Fruit fly (Drosophila melanogaster) whole organism, embryonic: Measurements from ENCODE around the gene TrpRS.
A peak's percentile ranks its signal among the peaks of the same experiment; 100 is the strongest.

Experiments
- CG10431 ChIP-seq: fragments of 200-800 bp; sonication (Bioruptor generic); optimal IDR thresholded peaks from 3 replicates; lab custom pipeline; 2018; ENCODE audit warnings: missing biosample characterization, mild to moderate bottlenecking, missing genetic modification characterization
- CG10462 ChIP-seq: fragments of 200-800 bp; sonication (Bioruptor generic); optimal IDR thresholded peaks from 2 replicates; lab custom pipeline; 2016; ENCODE audit warnings: missing biosample characterization, missing genetic modification characterization
- CG10979 ChIP-seq: fragments of 200-800 bp; sonication (Bioruptor generic); optimal IDR thresholded peaks from 2 replicates; lab custom pipeline; 2018; ENCODE audit warnings: missing biosample characterization, mild to moderate bottlenecking, missing genetic modification characterization, moderate library complexity
- CG14014 ChIP-seq: fragments of 200-800 bp; sonication (Bioruptor generic); IDR thresholded peaks from 2 replicates; pipeline ENCODE4 v1.3.6; 2022; ENCODE audit warnings: missing biosample characterization, missing genetic modification characterization
- CG15601 ChIP-seq: fragments of 200-800 bp; sonication (Bioruptor generic); optimal IDR thresholded peaks from 3 replicates; lab custom pipeline; 2019; ENCODE audit warnings: missing biosample characterization, mild to moderate bottlenecking, missing genetic modification characterization, moderate library complexity
- CG2129 ChIP-seq: fragments of 200-800 bp; sonication (Bioruptor generic); IDR thresholded peaks from 2 replicates; pipeline ENCODE4 v1.3.6; 2022; ENCODE audit warnings: missing biosample characterization, missing genetic modification characterization; ENCODE audit not compliant: partially characterized antibody
- CG31388 ChIP-seq: fragments of 200-800 bp; sonication (Bioruptor generic); optimal IDR thresholded peaks from 2 replicates; lab custom pipeline; 2016; ENCODE audit warnings: missing biosample characterization, missing genetic modification characterization
- CG3847 ChIP-seq: fragments of 200-800 bp; sonication (Bioruptor generic); IDR thresholded peaks from 2 replicates; pipeline ENCODE4 v1.3.6; 2022; ENCODE audit warnings: missing biosample characterization, missing genetic modification characterization
- CG42726 ChIP-seq: fragments of 200-800 bp; sonication (Bioruptor generic); IDR thresholded peaks from 2 replicates; pipeline ENCODE4 v1.3.6; 2022; ENCODE audit warnings: missing biosample characterization, missing genetic modification characterization; ENCODE audit not compliant: partially characterized antibody
- CG43689 ChIP-seq: fragments of 200-800 bp; sonication (Bioruptor generic); IDR thresholded peaks from 2 replicates; pipeline ENCODE4 v1.3.6; 2022; ENCODE audit warnings: missing biosample characterization, missing genetic modification characterization
- CG6175 ChIP-seq: fragments of 200-800 bp; sonication (Bioruptor generic); IDR thresholded peaks from 3 replicates; pipeline ENCODE4 v1.3.6; 2022; ENCODE audit warnings: missing biosample characterization, missing genetic modification characterization
- CG6689 ChIP-seq: fragments of 200-800 bp; sonication (Bioruptor generic); IDR thresholded peaks from 2 replicates; pipeline ENCODE4 v1.3.6; 2022; ENCODE audit warnings: missing biosample characterization, missing genetic modification characterization
- CG6813 ChIP-seq: fragments of 200-800 bp; sonication (Bioruptor generic); optimal IDR thresholded peaks from 2 replicates; lab custom pipeline; 2017; ENCODE audit warnings: missing biosample characterization, missing genetic modification characterization, mild to moderate bottlenecking, moderate library complexity, missing genetic modification reagents
- CG7745 ChIP-seq: fragments of 200-800 bp; sonication (Bioruptor generic); optimal IDR thresholded peaks from 2 replicates; lab custom pipeline; 2018; ENCODE audit warnings: missing biosample characterization, mild to moderate bottlenecking, missing genetic modification characterization, moderate library complexity
- CG8924 ChIP-seq: fragments of 200-800 bp; optimal IDR thresholded peaks from 3 replicates; lab custom pipeline; 2019; ENCODE audit warnings: missing biosample characterization, mild to moderate bottlenecking, missing genetic modification characterization, moderate library complexity
- CG9797 ChIP-seq: fragments of 200-800 bp; sonication (Bioruptor generic); optimal IDR thresholded peaks from 3 replicates; lab custom pipeline; 2018; ENCODE audit warnings: missing biosample characterization, mild to moderate bottlenecking, missing genetic modification characterization
- CG9876 ChIP-seq: fragments of 200-800 bp; sonication (Bioruptor generic); optimal IDR thresholded peaks from 2 replicates; lab custom pipeline; 2016; ENCODE audit warnings: missing biosample characterization, missing genetic modification characterization
- CG9932 ChIP-seq: fragments of 200-800 bp; sonication (Bioruptor generic); IDR thresholded peaks from 2 replicates; pipeline ENCODE4 v1.3.6; 2022; ENCODE audit warnings: missing biosample characterization, missing genetic modification characterization
- Camta ChIP-seq: fragments of 200-800 bp; sonication (Bioruptor generic); optimal IDR thresholded peaks from 2 replicates; lab custom pipeline; 2016; ENCODE audit warnings: missing biosample characterization, missing genetic modification characterization
- Deaf1 ChIP-seq: fragments of 200-800 bp; optimal IDR thresholded peaks from 3 replicates; lab custom pipeline; 2019; ENCODE audit warnings: missing biosample characterization, mild to moderate bottlenecking, missing genetic modification characterization, moderate library complexity
- Elba2 ChIP-seq: fragments of 200-800 bp; sonication (Bioruptor generic); optimal IDR thresholded peaks from 3 replicates; lab custom pipeline; 2016; ENCODE audit warnings: missing biosample characterization, missing genetic modification characterization
- Ets65A ChIP-seq: fragments of 200-800 bp; sonication (Bioruptor generic); peaks from one replicate; lab custom pipeline; 2016; ENCODE audit warnings: missing biosample characterization, missing genetic modification characterization
- GATAe ChIP-seq: fragments of 200-800 bp; sonication (Bioruptor generic); conservative IDR thresholded peaks from 2 replicates; pipeline ENCODE4 v1.3.6; 2022; ENCODE audit warnings: missing biosample characterization, missing genetic modification characterization
- Gug ChIP-seq: fragments of 200-800 bp; sonication (Bioruptor generic); IDR thresholded peaks from 4 replicates; pipeline ENCODE4 v1.3.6; 2022; ENCODE audit warnings: missing biosample characterization, missing genetic modification characterization
- Hmr ChIP-seq: fragments of 200-800 bp; sonication (Bioruptor generic); optimal IDR thresholded peaks from 3 replicates; lab custom pipeline; 2017; ENCODE audit warnings: mild to moderate bottlenecking, missing biosample characterization, missing genetic modification reagents, missing genetic modification characterization
- Hr3 ChIP-seq: fragments of 200-800 bp; sonication (Bioruptor generic); optimal IDR thresholded peaks from 3 replicates; lab custom pipeline; 2016; ENCODE audit warnings: missing biosample characterization, missing genetic modification characterization
- Hr78 ChIP-seq, 2 experiments: fragments of 200-800 bp in 1 of 2; fragments of >200 bp in 1 of 2; sonication (Bioruptor generic) in 1 of 2; optimal IDR thresholded peaks; 2 replicates each; lab custom pipeline; 2017 to 2019; ENCODE audit warnings: missing biosample characterization in 2 of 2, missing genetic modification characterization in 2 of 2, mild to moderate bottlenecking in 1 of 2, moderate library complexity in 1 of 2
- Med ChIP-seq: fragments of 200-800 bp; sonication (Bioruptor generic); peaks from one replicate; lab custom pipeline; 2016; ENCODE audit warnings: missing biosample characterization, missing genetic modification characterization, mild to moderate bottlenecking, inconsistent platforms, moderate library complexity
- NFAT ChIP-seq: fragments of 200-800 bp; sonication (Bioruptor generic); IDR thresholded peaks from 2 replicates; pipeline ENCODE4 v1.3.6; 2022; ENCODE audit warnings: missing biosample characterization, missing genetic modification characterization
- Scr ChIP-seq: fragments of 200-800 bp; sonication (Bioruptor generic); IDR thresholded peaks from 2 replicates; pipeline ENCODE4 v1.3.6; 2022; ENCODE audit warnings: missing biosample characterization, missing genetic modification characterization; ENCODE audit not compliant: partially characterized antibody
- Xbp1 ChIP-seq: fragments of 200-800 bp; sonication (Bioruptor generic); optimal IDR thresholded peaks from 3 replicates; lab custom pipeline; 2016; ENCODE audit warnings: missing biosample characterization, mild to moderate bottlenecking, missing genetic modification characterization
- abd-A ChIP-seq: fragments of 200-800 bp; sonication (Bioruptor generic); optimal IDR thresholded peaks from 3 replicates; lab custom pipeline; 2019; ENCODE audit warnings: missing biosample characterization, mild to moderate bottlenecking, missing genetic modification characterization, moderate library complexity
- bab2 ChIP-seq: fragments of 200-800 bp; sonication (Bioruptor generic); optimal IDR thresholded peaks from 2 replicates; lab custom pipeline; 2016; ENCODE audit warnings: missing biosample characterization, missing genetic modification characterization
- cad ChIP-seq: fragments of >200 bp; optimal IDR thresholded peaks from 2 replicates; lab custom pipeline; 2017; ENCODE audit warnings: missing biosample characterization, missing genetic modification characterization
- cato ChIP-seq: fragments of 200-800 bp; sonication (Bioruptor generic); optimal IDR thresholded peaks from 2 replicates; lab custom pipeline; 2016; ENCODE audit warnings: missing biosample characterization, missing genetic modification characterization, borderline replicate concordance
- caup ChIP-seq: fragments of 200-800 bp; sonication (Bioruptor generic); optimal IDR thresholded peaks from 3 replicates; lab custom pipeline; 2017; ENCODE audit warnings: missing biosample characterization, mild to moderate bottlenecking, missing genetic modification characterization, moderate library complexity; ENCODE audit not compliant: severe bottlenecking
- dmrt11E ChIP-seq: fragments of 200-800 bp; sonication (Bioruptor generic); optimal IDR thresholded peaks from 3 replicates; lab custom pipeline; 2018; ENCODE audit warnings: missing biosample characterization, mild to moderate bottlenecking, missing genetic modification characterization, moderate library complexity
- dmrt99B ChIP-seq: fragments of 200-800 bp; sonication (Bioruptor generic); optimal IDR thresholded peaks from 2 replicates; lab custom pipeline; 2018; ENCODE audit warnings: missing biosample characterization, mild to moderate bottlenecking, missing genetic modification characterization, moderate library complexity
- dpn ChIP-seq, 2 experiments: fragments of 200-800 bp; sonication (Bioruptor generic); optimal IDR thresholded peaks; 3 replicates each; lab custom pipeline; 2016; ENCODE audit warnings: missing biosample characterization in 2 of 2, missing genetic modification characterization in 2 of 2
- gcm ChIP-seq: fragments of 200-800 bp; sonication (Bioruptor generic); optimal IDR thresholded peaks from 2 replicates; lab custom pipeline; 2019; ENCODE audit warnings: missing biosample characterization, mild to moderate bottlenecking, missing genetic modification characterization, moderate library complexity
- h ChIP-seq: fragments of >200 bp; optimal IDR thresholded peaks from 2 replicates; lab custom pipeline; 2017
- hth ChIP-seq: fragments of >200 bp; optimal IDR thresholded peaks from 2 replicates; lab custom pipeline; 2017; ENCODE audit warnings: inconsistent platforms
- lov ChIP-seq, 2 experiments: fragments of 200-800 bp in 1 of 2; fragments of >200 bp in 1 of 2; sonication (Bioruptor generic) in 1 of 2; IDR thresholded peaks in 1 of 2; optimal IDR thresholded peaks in 1 of 2; 2 replicates in 1 of 2; 3 replicates in 1 of 2; pipeline versions ENCODE4 v1.3.6 to Lab custom; 2017 to 2022; ENCODE audit warnings: missing biosample characterization in 1 of 2, missing genetic modification characterization in 1 of 2
- nau ChIP-seq: fragments of 200-800 bp; sonication (Bioruptor generic); optimal IDR thresholded peaks from 3 replicates; lab custom pipeline; 2017; ENCODE audit warnings: missing biosample characterization, mild to moderate bottlenecking, missing genetic modification characterization, missing genetic modification reagents
- salm ChIP-seq: fragments of 200-800 bp; sonication (Bioruptor generic); optimal IDR thresholded peaks from 2 replicates; lab custom pipeline; 2018; ENCODE audit warnings: missing biosample characterization, mild to moderate bottlenecking, missing genetic modification characterization
- scrt ChIP-seq: fragments of 200-800 bp; sonication (Bioruptor generic); optimal IDR thresholded peaks from 2 replicates; lab custom pipeline; 2018; ENCODE audit warnings: missing biosample characterization, mild to moderate bottlenecking, missing genetic modification characterization, moderate library complexity
- sim ChIP-seq: fragments of 200-800 bp; sonication (Bioruptor generic); IDR thresholded peaks from 2 replicates; pipeline ENCODE4 v1.3.6; 2022; ENCODE audit warnings: missing biosample characterization, missing genetic modification characterization
- sisA ChIP-seq: fragments of 200-800 bp; sonication (Bioruptor generic); IDR thresholded peaks from 2 replicates; pipeline ENCODE4 v1.3.6; 2022; ENCODE audit warnings: missing biosample characterization, missing genetic modification characterization
- tio ChIP-seq: fragments of 200-800 bp; sonication (Bioruptor generic); optimal IDR thresholded peaks from 2 replicates; lab custom pipeline; 2017; ENCODE audit warnings: missing biosample characterization, missing genetic modification characterization, inconsistent platforms
- usp ChIP-seq: fragments of >200 bp; optimal IDR thresholded peaks from 2 replicates; lab custom pipeline; 2017; ENCODE audit warnings: missing biosample characterization, missing genetic modification characterization
- vvl ChIP-seq: fragments of 200-800 bp; sonication (Bioruptor generic); IDR thresholded peaks from 2 replicates; pipeline ENCODE4 v1.3.6; 2022; ENCODE audit warnings: missing biosample characterization, missing genetic modification characterization

TrpRS gene

DNA sequence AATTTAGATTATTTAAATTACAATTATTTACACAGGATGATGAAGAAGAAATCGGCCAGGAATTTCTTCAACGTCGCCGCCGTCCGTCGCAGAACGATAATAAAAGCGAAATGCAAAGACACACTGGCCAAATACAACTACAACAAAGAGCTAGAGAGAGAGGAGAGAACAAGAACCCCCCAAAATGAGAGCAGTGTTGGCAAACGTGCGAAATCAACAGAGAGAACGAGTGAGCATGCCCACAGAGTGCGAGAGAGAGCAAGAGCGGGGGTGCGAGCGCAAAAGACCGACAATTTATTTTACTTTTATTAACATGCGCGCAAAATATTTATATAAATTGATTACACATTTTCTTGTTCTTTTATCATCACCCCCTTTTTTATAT is 29.8 kb downstream of the TrpRS start (continued):
- TF ChIP-seq CG6813 (no peak), CG8924 (tag; lab: Kevin White, UChicago) (no peak), Camta (GFP tag; lab: Kevin White, UChicago) (no peak), Hr3 (no peak), lov (optimal IDR thresholded peaks at IDR 0.05; lab: Kevin White, UChicago) (no peak), lov (GFP tag; IDR thresholded peaks at IDR 0.05; lab: Robert Waterston, UW) (0 out of 3 replicates have a peak, but pooled peaks have one; percentile 27), sisA (GFP tag; lab: Robert Waterston, UW) (no peak), bab2 (GFP tag; lab: Kevin White, UChicago) (no peak), CG9932 (no peak), GATAe (no peak), vvl (peak; percentile 45; the same call in 1 of the 2 replicates), CG43689 (GFP tag; lab: Robert Waterston, UW) (no peak), CG31388 (GFP tag; lab: Kevin White, UChicago) (no peak), nau (GFP tag; lab: Kevin White, UChicago) (no peak), CG6175 (no peak), Ets65A (GFP tag; lab: Kevin White, UChicago) (peak; percentile 76), dmrt99B (tag; lab: Kevin White, UChicago) (no peak), Hr78 (GFP tag; optimal IDR thresholded peaks at IDR 0.05; lab: Kevin White, UChicago) (no peak), abd-A (peak; percentile 44), sim (GFP tag; lab: Robert Waterston, UW) (0 out of 2 replicates have a peak, but pooled peaks have one; percentile 22), CG7745 (no peak), CG9797 (GFP tag; lab: Kevin White, UChicago) (no peak), caup (peak; percentile 44), Elba2 (GFP tag; lab: Kevin White, UChicago) (no peak), hth (no peak), Deaf1 (tag; lab: Kevin White, UChicago) (peak; percentile 24), dmrt11E (no peak), CG9876 (GFP tag; lab: Kevin White, UChicago) (no peak), dpn (GFP tag; optimal IDR thresholded peaks at IDR 0.05; lab: Kevin White, UChicago) (no peak), CG2129 (no peak), CG3847 (GFP tag; lab: Robert Waterston, UW) (0 out of 2 replicates have a peak, but pooled peaks have one; percentile 12), CG42726 (GFP tag; lab: Robert Waterston, UW) (no peak), tio (GFP tag; lab: Kevin White, UChicago) (no peak), Xbp1 (no peak), Med (peak; percentile 90), scrt (GFP tag; lab: Kevin White, UChicago) (no peak), CG6689 (GFP tag; lab: Robert Waterston, UW) (no peak), cato (GFP tag; lab: Kevin White, UChicago) (no peak), h (lab: Kevin White, UChicago) (no peak), salm (tag; lab: Kevin White, UChicago) (no peak), Scr (GFP tag; lab: Robert Waterston, UW) (no peak), cad (GFP tag; lab: Kevin White, UChicago) (no peak), CG10462 (GFP tag; lab: Kevin White, UChicago) (no peak), CG10431 (GFP tag; lab: Kevin White, UChicago) (peak; percentile 30), NFAT (no peak; the same call in 1 of the 2 replicates), gcm (GFP tag; lab: Kevin White, UChicago) (no peak), Gug (GFP tag; lab: Robert Waterston, UW) (no peak), usp (GFP tag; lab: Kevin White, UChicago) (no peak), CG15601 (tag; lab: Kevin White, UChicago) (no peak), CG10979 (no peak), CG14014 (GFP tag; lab: Robert Waterston, UW) (peak; percentile 31; the same call in 1 of the 2 replicates), Hmr (GFP tag; lab: Kevin White, UChicago) (peak; percentile 59)
